Worm (Caenorhabditis elegans) whole organism, L4 larva: ENCODE measurements around the gene Y43F8B.1.

ENCODE experiments used
- D1046.2 ChIP-seq: fragments of 200-800 bp; sonication (Bioruptor generic); IDR thresholded peaks from 2 replicates; pipeline ENCODE4 v1.3.6; 2022; ENCODE audit warnings: missing genetic modification characterization, missing compliant biosample characterization
- F10B5.3 ChIP-seq: sonication (generic microtip); optimal IDR thresholded peaks from 2 replicates; lab custom pipeline; 2016; ENCODE audit warnings: mild to moderate bottlenecking, missing genetic modification characterization, missing compliant biosample characterization
- T20F7.1 ChIP-seq: fragments of 200-800 bp; sonication (Bioruptor generic); optimal IDR thresholded peaks from 2 replicates; lab custom pipeline; 2018; ENCODE audit warnings: mild to moderate bottlenecking, missing genetic modification characterization, missing compliant biosample characterization
- Y48G9A.11 ChIP-seq: fragments of 200-800 bp; sonication (Bioruptor generic); IDR thresholded peaks from 2 replicates; pipeline ENCODE4 v1.3.6; 2022; ENCODE audit warnings: missing genetic modification reagents, missing genetic modification characterization, missing compliant biosample characterization
- Y5F2A.4 ChIP-seq: fragments of 200-800 bp; sonication (Bioruptor generic); optimal IDR thresholded peaks from 2 replicates; lab custom pipeline; 2018; ENCODE audit warnings: mild to moderate bottlenecking, missing genetic modification characterization, missing compliant biosample characterization
- ZK337.2 ChIP-seq: fragments of 200-800 bp; sonication (Bioruptor generic); IDR thresholded peaks from 2 replicates; pipeline ENCODE4 v1.3.6; 2022; ENCODE audit warnings: missing genetic modification reagents, missing genetic modification characterization, missing compliant biosample characterization
- aha-1 ChIP-seq: fragments of 150-350 bp; peaks from one replicate; lab custom pipeline; 2014; ENCODE audit warnings: missing biosample characterization, missing genetic modification characterization
- ama-1 ChIP-seq: fragments of 150-350 bp; optimal IDR thresholded peaks from 2 replicates; lab custom pipeline; 2014; ENCODE audit warnings: inconsistent platforms, mixed read lengths
- ceh-32 ChIP-seq: sonication (generic microtip); optimal IDR thresholded peaks from 2 replicates; lab custom pipeline; 2016; ENCODE audit warnings: mild to moderate bottlenecking, missing genetic modification characterization, missing compliant biosample characterization; ENCODE audit not compliant: poor library complexity
- ceh-44 ChIP-seq: fragments of 200-800 bp; sonication (Bioruptor generic); IDR thresholded peaks from 2 replicates; pipeline ENCODE4 v1.3.6; 2022; ENCODE audit warnings: missing genetic modification reagents, missing genetic modification characterization, missing compliant biosample characterization
- ces-1 ChIP-seq: fragments of 150-350 bp; sonication (generic microtip); optimal IDR thresholded peaks from 4 replicates; lab custom pipeline; 2014; ENCODE audit warnings: missing biosample characterization, missing genetic modification reagents, missing genetic modification characterization
- cey-2 ChIP-seq: sonication (generic microtip); optimal IDR thresholded peaks from 3 replicates; lab custom pipeline; 2017; ENCODE audit warnings: missing genetic modification characterization, mild to moderate bottlenecking, missing compliant biosample characterization, antibody characterized with exemption, borderline replicate concordance; ENCODE audit not compliant: insufficient read depth
- ctbp-1 ChIP-seq: fragments of 200-800 bp; sonication (Bioruptor generic); IDR thresholded peaks from 2 replicates; pipeline ENCODE4 v1.3.6; 2022; ENCODE audit warnings: missing genetic modification reagents, missing genetic modification characterization, missing compliant biosample characterization
- daf-12 ChIP-seq: fragments of 150-350 bp; optimal IDR thresholded peaks from 2 replicates; lab custom pipeline; 2014; ENCODE audit warnings: missing biosample characterization, missing genetic modification reagents, missing genetic modification characterization
- daf-16 ChIP-seq, 3 experiments: sonication (generic microtip); optimal IDR thresholded peaks; 2 replicates each; lab custom pipeline; 2016 to 2017; ENCODE audit warnings: missing genetic modification characterization in 3 of 3, missing genetic modification reagents in 3 of 3, mild to moderate bottlenecking in 2 of 3, missing compliant biosample characterization in 2 of 3, missing biosample characterization in 1 of 3, moderate library complexity in 1 of 3
- daf-19 ChIP-seq: fragments of 200-800 bp; sonication (Bioruptor generic); conservative IDR thresholded peaks from 2 replicates; pipeline ENCODE4 v1.3.6; 2022; ENCODE audit warnings: missing genetic modification characterization, missing compliant biosample characterization
- gei-8 ChIP-seq: fragments of 200-800 bp; sonication (Bioruptor generic); optimal IDR thresholded peaks from 2 replicates; lab custom pipeline; 2018; ENCODE audit warnings: mild to moderate bottlenecking, missing genetic modification characterization, missing compliant biosample characterization
- hmg-1.1 ChIP-seq: fragments of 200-800 bp; sonication (Bioruptor generic); IDR thresholded peaks from 2 replicates; pipeline ENCODE4 v1.3.6; 2022; ENCODE audit warnings: missing genetic modification reagents, missing genetic modification characterization, missing compliant biosample characterization
- lin-15B ChIP-seq: fragments of 150-350 bp; sonication (generic microtip); optimal IDR thresholded peaks from 3 replicates; lab custom pipeline; 2014; ENCODE audit warnings: missing biosample characterization, missing genetic modification characterization
- lin-29 ChIP-seq: fragments of 200-800 bp; sonication (Bioruptor generic); IDR thresholded peaks from 2 replicates; pipeline ENCODE4 v1.3.6; 2022; ENCODE audit warnings: missing genetic modification reagents, missing genetic modification characterization, missing compliant biosample characterization
- lsy-2 ChIP-seq, 2 experiments: fragments of 150-350 bp in 1 of 2; sonication (generic microtip) in 1 of 2; optimal IDR thresholded peaks; 2 replicates each; lab custom pipeline; 2014 to 2017; ENCODE audit warnings: missing biosample characterization in 2 of 2, missing genetic modification characterization in 2 of 2
- madf-5 ChIP-seq, 2 experiments: fragments of 200-800 bp; sonication (Bioruptor generic); IDR thresholded peaks; 2 replicates each; pipeline ENCODE4 v1.3.6; 2022; ENCODE audit warnings: missing compliant biosample characterization in 2 of 2, missing genetic modification characterization in 2 of 2
- mdl-1 ChIP-seq, 2 experiments: fragments of 150-350 bp in 1 of 2; sonication (generic microtip) in 1 of 2; optimal IDR thresholded peaks; 2 replicates each; lab custom pipeline; 2014 to 2017; ENCODE audit warnings: missing biosample characterization in 2 of 2, missing genetic modification characterization in 2 of 2
- mdt-29 ChIP-seq: fragments of 200-800 bp; sonication (Bioruptor generic); IDR thresholded peaks from 2 replicates; pipeline ENCODE4 v1.3.6; 2022; ENCODE audit warnings: missing genetic modification reagents, missing genetic modification characterization, missing compliant biosample characterization
- mep-1 ChIP-seq: fragments of 150-350 bp; sonication (generic microtip); optimal IDR thresholded peaks from 3 replicates; lab custom pipeline; 2014; ENCODE audit warnings: missing biosample characterization, missing genetic modification characterization
- mxl-3 ChIP-seq: fragments of 200-800 bp; sonication (Bioruptor generic); optimal IDR thresholded peaks from 2 replicates; lab custom pipeline; 2018; ENCODE audit warnings: mild to moderate bottlenecking, missing genetic modification characterization, missing compliant biosample characterization
- nhr-11 ChIP-seq: fragments of 150-350 bp; optimal IDR thresholded peaks from 2 replicates; lab custom pipeline; 2014; ENCODE audit warnings: missing biosample characterization, missing genetic modification characterization
- nhr-237 ChIP-seq: sonication (generic microtip); optimal IDR thresholded peaks from 2 replicates; lab custom pipeline; 2017; ENCODE audit warnings: missing biosample characterization, missing genetic modification characterization
- nhr-25 ChIP-seq: sonication (generic microtip); optimal IDR thresholded peaks from 2 replicates; lab custom pipeline; 2017; ENCODE audit warnings: missing genetic modification characterization, mild to moderate bottlenecking, missing compliant biosample characterization, antibody characterized with exemption, moderate library complexity, borderline replicate concordance; ENCODE audit not compliant: insufficient read depth
- nhr-41 ChIP-seq: fragments of 200-800 bp; sonication (Bioruptor generic); IDR thresholded peaks from 2 replicates; pipeline ENCODE4 v1.3.6; 2022; ENCODE audit warnings: missing genetic modification reagents, missing genetic modification characterization, missing compliant biosample characterization
- nhr-48 ChIP-seq: sonication (generic microtip); optimal IDR thresholded peaks from 2 replicates; lab custom pipeline; 2016; ENCODE audit warnings: mild to moderate bottlenecking, missing genetic modification characterization, missing compliant biosample characterization
- nhr-77 ChIP-seq: fragments of 150-350 bp; optimal IDR thresholded peaks from 2 replicates; lab custom pipeline; 2014; ENCODE audit warnings: missing biosample characterization, missing genetic modification characterization
- rbr-2 ChIP-seq: sonication (generic microtip); optimal IDR thresholded peaks from 2 replicates; lab custom pipeline; 2016; ENCODE audit warnings: missing genotype, missing genetic modification characterization, missing compliant biosample characterization
- saeg-2 ChIP-seq: fragments of 200-800 bp; sonication (Bioruptor generic); IDR thresholded peaks from 2 replicates; pipeline ENCODE4 v1.3.6; 2022; ENCODE audit warnings: missing genetic modification reagents, missing genetic modification characterization, missing compliant biosample characterization
- set-16 ChIP-seq: fragments of 200-800 bp; sonication (Bioruptor generic); IDR thresholded peaks from 2 replicates; pipeline ENCODE4 v1.3.6; 2022; ENCODE audit warnings: missing genetic modification reagents, missing genetic modification characterization, missing compliant biosample characterization
- skn-1 ChIP-seq: fragments of 150-350 bp; optimal IDR thresholded peaks from 2 replicates; lab custom pipeline; 2014; ENCODE audit warnings: missing biosample characterization, missing genetic modification characterization
- spr-1 ChIP-seq: sonication (generic microtip); optimal IDR thresholded peaks from 2 replicates; lab custom pipeline; 2016; ENCODE audit warnings: mild to moderate bottlenecking, missing genetic modification characterization, missing compliant biosample characterization
- tag-97 ChIP-seq: fragments of 200-800 bp; sonication (Bioruptor generic); IDR thresholded peaks from 2 replicates; pipeline ENCODE4 v1.3.6; 2022; ENCODE audit warnings: missing genetic modification characterization, missing compliant biosample characterization
- unc-130 ChIP-seq: sonication (generic microtip); optimal IDR thresholded peaks from 2 replicates; lab custom pipeline; 2016; ENCODE audit warnings: missing genetic modification reagents, missing genetic modification characterization, missing compliant biosample characterization
- unc-62 ChIP-seq, 3 experiments: fragments of 150-350 bp in 1 of 3; sonication (generic microtip); optimal IDR thresholded peaks in 2 of 3; peaks in 1 of 3; 1 replicate in 1 of 3; 2 replicates in 2 of 3; lab custom pipeline; 2014 to 2017; ENCODE audit warnings: missing biosample characterization in 3 of 3, missing genetic modification characterization in 3 of 3, missing genetic modification reagents in 3 of 3, missing genotype in 1 of 3
- vab-7 ChIP-seq: fragments of 200-800 bp; sonication (Bioruptor generic); IDR thresholded peaks from 2 replicates; pipeline ENCODE4 v1.3.6; 2022; ENCODE audit warnings: missing genetic modification reagents, missing genetic modification characterization, missing compliant biosample characterization
- zfp-3 ChIP-seq: fragments of 200-800 bp; sonication (Bioruptor generic); conservative IDR thresholded peaks from 2 replicates; pipeline ENCODE4 v1.3.6; 2022; ENCODE audit warnings: missing genetic modification reagents, missing genetic modification characterization, missing compliant biosample characterization
- ztf-11 ChIP-seq: fragments of 150-350 bp; optimal IDR thresholded peaks from 2 replicates; lab custom pipeline; 2014; ENCODE audit warnings: missing biosample characterization, missing genetic modification characterization

The Y43F8B.1 gene

DNA sequence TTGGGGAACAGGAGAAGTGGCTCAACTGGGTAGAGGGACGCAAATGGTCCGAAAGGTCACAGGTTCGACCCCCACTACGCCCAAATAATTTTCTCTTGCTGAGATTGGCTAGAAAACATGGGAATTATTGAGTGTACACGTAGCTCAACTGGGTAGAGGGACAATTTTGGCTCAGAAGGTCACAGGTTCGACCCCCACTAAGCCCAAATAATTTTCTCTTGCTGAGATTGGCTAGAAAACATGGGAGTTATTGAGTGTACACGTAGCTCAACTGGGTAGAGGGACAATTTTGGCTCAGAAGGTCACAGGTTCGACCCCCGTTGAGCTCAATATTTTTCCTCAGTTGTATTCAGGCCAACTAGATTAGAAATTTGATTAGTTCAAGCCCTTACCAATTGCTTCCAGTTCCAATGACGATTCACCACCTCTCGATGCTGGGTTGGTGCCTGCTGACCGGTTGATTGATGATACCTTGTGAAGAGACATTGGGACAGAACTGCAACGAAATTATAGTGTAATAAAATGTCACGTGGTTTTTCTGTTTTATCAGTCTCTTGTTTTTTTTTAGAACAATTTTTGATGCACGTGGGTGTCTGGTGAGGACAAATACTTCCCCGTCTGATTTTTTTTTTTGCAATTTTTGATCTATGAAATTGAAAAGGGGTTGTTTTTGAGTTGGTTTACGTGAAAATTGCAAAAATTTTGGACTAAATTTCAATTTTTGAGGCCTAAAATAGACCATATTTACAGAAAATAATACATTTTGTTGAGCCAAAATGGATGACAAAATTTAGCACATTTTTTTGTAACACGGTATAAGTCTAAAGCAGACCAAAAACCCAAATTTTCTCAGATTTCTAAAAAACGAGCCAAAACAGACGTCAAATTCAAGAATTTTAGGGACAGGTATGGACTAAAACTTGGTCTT is 24.4 kb downstream of the Y43F8B.1 start (continued):
- TF ChIP-seq hmg-1.1 (peak; percentile 45; the same call in 1 of the 2 replicates), ceh-44 (GFP tag; lab: Robert Waterston, UW) (no peak), gei-8 (no peak), unc-130 (no peak), aha-1 (tag; lab: Kevin White, UChicago) (peak; percentile 94), skn-1 (no peak), T20F7.1 (no peak), ces-1 (GFP tag; lab: Kevin White, UChicago) (no peak), ctbp-1 (GFP tag; lab: Robert Waterston, UW) (0 out of 2 replicates have a peak, but pooled peaks have one; percentile 45), Y48G9A.11 (0 out of 2 replicates have a peak, but pooled peaks have one; percentile 34), nhr-237 (tag; lab: Kevin White, UChicago) (no peak), daf-16 (GFP tag; optimal IDR thresholded peaks at IDR 0.05; lab: Kevin White, UChicago) (no peak), daf-16 (tag; optimal IDR thresholded peaks at IDR 0.05; lab: Kevin White, UChicago) (peak; percentile 23), ztf-11 (tag; lab: Kevin White, UChicago) (no peak), nhr-48 (tag; lab: Kevin White, UChicago) (peak; percentile 15), lin-15B (no peak), daf-12 (no peak), cey-2 (tag; lab: Kevin White, UChicago) (no peak), zfp-3 (GFP tag; lab: Robert Waterston, UW) (0 out of 2 replicates have a peak, but pooled peaks have one; percentile 56), set-16 (GFP tag; lab: Robert Waterston, UW) (no peak), nhr-11 (tag; lab: Kevin White, UChicago) (no peak), mdl-1 (tag; optimal IDR thresholded peaks at IDR 0.05; lab: Kevin White, UChicago) (peak; percentile 46 to 76), D1046.2 (no peak), nhr-41 (GFP tag; lab: Robert Waterston, UW) (no peak), unc-62 (GFP tag; optimal IDR thresholded peaks at IDR 0.05 in 1 of 2; lab: Kevin White, UChicago) (peak in 1 of 2 experiments; percentile 93), unc-62 (tag; optimal IDR thresholded peaks at IDR 0.05; lab: Kevin White, UChicago) (no peak), tag-97 (GFP tag; lab: Robert Waterston, UW) (no peak)

DNA sequence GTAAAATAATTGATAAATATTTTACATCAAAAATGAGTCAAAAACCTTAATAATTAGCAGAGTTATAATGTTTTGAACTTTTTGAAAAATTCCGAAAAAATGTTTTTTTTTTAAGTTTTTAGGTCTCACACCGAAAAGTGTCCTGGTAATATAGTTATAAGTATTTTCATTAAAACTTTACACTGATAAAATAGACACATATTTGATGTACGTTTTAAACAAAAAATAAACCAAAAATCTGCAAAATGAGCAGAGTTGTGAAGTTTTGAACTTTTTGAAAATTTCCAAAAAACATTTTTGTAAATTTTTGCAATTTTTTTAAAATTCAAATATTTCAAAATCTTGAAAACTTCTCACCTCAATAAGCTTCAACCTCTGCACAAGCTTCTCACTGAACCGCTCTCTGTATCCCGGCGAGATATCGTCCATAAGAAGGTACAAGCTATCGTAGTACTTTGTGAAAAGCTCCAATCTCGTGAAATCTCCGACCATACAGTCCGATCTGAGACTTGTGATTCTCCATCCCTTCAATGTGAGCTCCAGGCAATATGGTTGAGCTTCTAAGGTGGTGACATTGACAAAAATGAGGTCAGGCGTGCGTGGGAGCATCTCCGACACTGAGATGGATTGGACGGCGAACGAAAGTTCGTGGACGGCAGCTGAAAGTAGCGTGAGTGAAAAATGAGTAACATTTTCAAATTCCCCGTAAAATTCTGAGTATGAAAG is 25.2 kb downstream of the Y43F8B.1 start:
- peak; percentile 97 for TF ChIP-seq aha-1 (tag; lab: Kevin White, UChicago)
- TF ChIP-seq Y5F2A.4 (GFP tag; lab: Kevin White, UChicago), result no peak
- TF ChIP-seq mep-1 (tag; lab: Kevin White, UChicago), result peak; percentile 4
- TF ChIP-seq ama-1 (lab: Kevin White, UChicago), result peak; percentile 3
- TF ChIP-seq lsy-2 (tag; optimal IDR thresholded peaks at IDR 0.05; lab: Kevin White, UChicago), result peak in 1 of 2 experiments; percentile 7
- TF ChIP-seq mxl-3 (GFP tag; lab: Kevin White, UChicago), result no peak
- TF ChIP-seq lin-29 (GFP tag; lab: Robert Waterston, UW), result no peak
- no peak for TF ChIP-seq vab-7 (GFP tag; lab: Robert Waterston, UW)
- TF ChIP-seq, all 104 proteins: peak for 4

DNA sequence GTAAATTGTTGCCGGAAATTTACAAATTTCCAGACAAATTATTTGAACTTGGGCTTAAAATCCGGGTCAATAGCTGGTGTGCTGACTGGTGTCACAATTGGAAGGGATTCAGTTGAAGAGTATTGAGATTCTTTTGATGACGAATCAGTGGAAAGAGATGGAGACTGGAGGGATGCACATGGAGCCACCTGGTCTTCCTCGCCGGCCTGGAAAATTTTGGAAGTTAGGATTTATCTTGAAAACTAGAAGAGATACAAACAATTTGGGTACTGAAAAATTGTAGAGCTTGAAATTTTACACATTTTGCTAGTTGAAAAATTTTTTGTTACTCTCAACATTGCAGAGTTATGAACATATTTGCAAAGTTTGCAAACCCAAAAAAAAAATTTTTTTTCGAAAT is 25.9 kb downstream of the Y43F8B.1 start:
- TF ChIP-seq ceh-32, result no peak
- no peak for TF ChIP-seq daf-19 (GFP tag; lab: Robert Waterston, UW)
- no peak for TF ChIP-seq saeg-2 (GFP tag; lab: Robert Waterston, UW)
- no peak for TF ChIP-seq nhr-11 (tag; lab: Kevin White, UChicago)
- TF ChIP-seq ZK337.2 (GFP tag; lab: Robert Waterston, UW), result 0 out of 2 replicates have a peak, but pooled peaks have one; percentile 4
- TF ChIP-seq gei-8, result no peak
- no peak for TF ChIP-seq madf-5 (GFP tag; IDR thresholded peaks at IDR 0.05; lab: Robert Waterston, UW)
- TF ChIP-seq cey-2 (tag; lab: Kevin White, UChicago), result no peak
- TF ChIP-seq spr-1 (tag; lab: Kevin White, UChicago), result no peak
- no peak for TF ChIP-seq daf-12
- peak; percentile 36; the same call in 1 of the 2 replicates for TF ChIP-seq vab-7 (GFP tag; lab: Robert Waterston, UW)
- no peak for TF ChIP-seq nhr-77 (tag; lab: Kevin White, UChicago)
- TF ChIP-seq F10B5.3 (tag; lab: Kevin White, UChicago), result no peak
- no peak for TF ChIP-seq nhr-25 (tag; lab: Kevin White, UChicago)
- no peak for TF ChIP-seq rbr-2 (tag; lab: Kevin White, UChicago)
- TF ChIP-seq mdt-29, result 0 out of 2 replicates have a peak, but pooled peaks have one; percentile 40
